Fruit fly (Drosophila melanogaster) ovary, adult (tissue): ENCODE results near the gene GAPsec.

Experiments used
- CG17801 ChIP-seq: fragments of 200-800 bp; optimal IDR thresholded peaks from 2 replicates; lab custom pipeline; 2019; ENCODE audit warnings: missing biosample characterization, mild to moderate bottlenecking, missing genetic modification characterization, moderate library complexity; ENCODE audit not compliant: partially characterized antibody

Gene GAPsec

DNA sequence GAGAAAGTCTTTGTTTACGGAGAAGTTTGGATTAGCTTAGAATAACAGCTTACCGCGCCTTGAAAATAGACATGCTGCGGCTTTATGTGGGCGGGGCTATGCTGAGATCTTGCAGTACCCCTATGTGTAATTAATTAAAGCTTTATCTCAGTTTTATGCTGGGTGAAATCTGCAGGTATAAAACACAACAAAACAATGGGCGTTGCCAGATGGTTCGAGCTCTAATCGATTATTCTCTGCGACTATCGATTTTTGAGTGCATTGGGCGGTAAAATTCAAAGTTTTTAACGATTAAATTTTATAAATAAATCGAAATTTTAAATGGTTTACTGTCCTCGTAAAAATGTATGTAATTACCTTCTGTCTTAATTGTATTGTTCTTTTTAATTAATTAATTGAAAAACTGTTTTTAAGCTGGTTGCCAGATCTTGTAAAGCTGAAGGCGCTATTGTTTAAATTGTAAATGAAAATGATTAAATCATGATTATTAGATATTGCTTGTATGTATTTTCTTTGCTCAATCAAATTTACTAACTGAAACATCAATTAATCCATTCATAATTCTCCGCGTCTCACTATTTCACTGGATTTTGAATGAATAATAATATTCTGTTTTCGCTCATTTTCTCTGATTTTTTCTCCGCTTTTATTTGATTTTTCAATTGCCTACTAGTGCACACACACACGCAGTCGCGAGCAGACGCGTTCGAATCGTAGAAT lies at the start of gene GAPsec, which contains the start of gene Zasp66:
GAPsec (minus strand) TSS at position 200 of the 720 bp plus-strand sequence.
Zasp66 (plus strand) TSS at position 670 of the 720 bp plus-strand sequence.
- TF ChIP-seq CG17801 (GFP tag; lab: Kevin White, UChicago): no peak

- no peak for TF ChIP-seq CG17801 (GFP tag; lab: Kevin White, UChicago)
Observed at dm6 chr3L:8672199-8673059, 48.7 kb upstream of the GAPsec start.

DNA sequence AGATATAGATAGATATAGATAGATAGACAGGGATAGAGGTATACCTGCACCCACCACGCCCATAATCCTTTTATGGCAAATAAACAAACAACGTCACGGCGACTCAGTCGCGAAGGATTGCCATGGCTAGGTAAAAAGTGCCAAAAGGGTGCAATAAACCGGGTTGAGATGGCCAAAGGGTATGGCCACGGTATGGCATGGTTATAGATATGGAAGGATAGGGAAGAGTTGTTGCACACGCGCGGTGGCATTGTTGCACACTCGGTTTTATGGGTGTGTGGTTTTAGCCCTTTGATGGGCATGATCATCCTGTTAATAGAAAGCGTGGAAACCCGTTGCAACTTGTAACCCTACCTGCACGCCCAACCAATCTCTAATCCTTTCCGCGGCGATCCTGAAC lies 47.3 kb upstream of the GAPsec start:
- no peak for TF ChIP-seq CG17801 (GFP tag; lab: Kevin White, UChicago)

- no peak for TF ChIP-seq CG17801 (GFP tag; lab: Kevin White, UChicago)
Observed at dm6 chr3L:8669847-8670622, 46.3 kb upstream of the GAPsec start.

DNA sequence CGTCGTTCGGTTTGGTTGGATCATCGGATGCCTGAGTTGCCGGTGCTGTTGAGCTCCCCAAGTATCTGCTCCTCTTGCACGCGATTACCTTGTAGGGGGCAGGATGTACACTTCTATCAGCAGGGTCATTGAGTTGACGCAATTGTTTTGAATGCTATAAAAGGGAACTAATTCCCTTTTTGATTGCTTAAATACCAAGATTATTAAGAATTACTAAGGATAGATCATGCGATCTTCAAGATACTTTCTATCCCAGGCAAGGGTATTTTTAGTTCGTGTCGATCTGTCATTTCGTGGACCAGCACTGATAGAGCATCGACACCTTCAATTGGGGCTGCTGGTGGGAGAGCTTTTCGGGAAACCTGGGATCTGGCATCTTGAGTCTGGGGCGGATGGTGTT lies 45.4 kb upstream of the GAPsec start:
- TF ChIP-seq CG17801 (GFP tag; lab: Kevin White, UChicago): no peak

dm6 chr3L:8667809-8668593 lies 44.3 kb upstream of the GAPsec start:
- TF ChIP-seq CG17801 (GFP tag; lab: Kevin White, UChicago): no peak

- no peak for TF ChIP-seq CG17801 (GFP tag; lab: Kevin White, UChicago)
Observed at dm6 chr3L:8666098-8666497, 42.4 kb upstream of the GAPsec start.

DNA sequence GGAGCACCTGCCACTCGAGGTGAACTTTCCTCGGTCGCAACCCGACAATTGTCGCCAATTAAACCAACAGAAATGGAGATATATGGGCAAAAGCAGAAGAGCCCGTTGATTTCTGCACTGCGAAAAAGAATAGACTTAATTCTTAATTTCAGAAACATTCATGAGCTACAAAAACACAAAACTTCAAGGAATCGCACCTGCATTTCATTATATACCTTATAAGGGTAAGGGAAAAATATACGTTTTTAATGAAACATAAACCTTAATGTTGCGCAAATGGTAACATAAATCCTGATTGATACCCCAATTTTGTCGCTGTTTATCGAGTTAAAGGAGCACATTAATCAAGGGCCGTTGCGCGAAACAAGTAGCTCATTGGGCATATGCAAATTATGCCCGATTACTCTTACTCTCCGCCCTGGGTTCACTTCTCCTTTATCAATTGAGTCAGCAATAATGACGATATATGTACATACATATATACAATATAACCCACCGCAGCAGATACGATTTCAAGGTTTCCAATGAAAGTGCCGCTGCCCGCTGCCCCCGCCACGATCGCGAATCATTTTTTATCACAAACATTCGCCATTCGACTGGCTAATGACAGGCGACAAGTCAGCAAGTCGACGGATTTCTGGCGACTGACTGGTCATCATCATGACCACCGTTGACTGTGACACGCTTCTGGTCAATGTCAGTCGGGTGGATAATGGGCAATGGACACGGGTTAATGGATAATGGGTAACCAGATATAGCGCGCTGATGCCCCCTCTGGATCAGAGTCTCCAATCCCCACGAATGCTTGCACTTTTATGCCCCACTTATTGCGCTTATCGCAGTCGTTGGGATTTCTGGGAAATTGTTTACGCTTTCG lies 38.3 kb upstream of the GAPsec start:
- TF ChIP-seq CG17801 (GFP tag; lab: Kevin White, UChicago): no peak

dm6 chr3L:8660800-8661199 lies 37.1 kb upstream of the GAPsec start:
- TF ChIP-seq CG17801 (GFP tag; lab: Kevin White, UChicago): no peak

- TF ChIP-seq CG17801 (GFP tag; lab: Kevin White, UChicago): no peak
Observed at dm6 chr3L:8659601-8660000, 35.9 kb upstream of the GAPsec start.

DNA sequence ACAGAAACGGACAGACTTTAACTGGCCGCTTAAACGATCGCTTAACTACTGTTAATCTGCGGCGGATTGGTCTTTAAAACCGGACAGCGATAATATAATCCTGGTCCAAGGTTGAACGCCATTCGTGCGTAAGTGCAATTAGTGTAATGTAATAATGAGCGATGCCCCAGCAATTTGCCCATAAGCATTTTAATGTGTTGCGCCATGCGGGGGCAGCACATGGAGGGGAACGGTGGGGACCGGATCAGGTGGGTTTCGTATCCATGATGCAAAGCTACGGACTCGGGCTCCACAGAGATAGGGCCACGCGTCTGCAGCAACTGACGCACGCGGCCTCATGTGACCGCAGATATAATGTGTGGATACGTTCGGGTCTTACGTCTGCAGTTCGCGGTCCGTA lies 34.1 kb upstream of the GAPsec start:
- TF ChIP-seq CG17801 (GFP tag; lab: Kevin White, UChicago): no peak

- no peak for TF ChIP-seq CG17801 (GFP tag; lab: Kevin White, UChicago)
Observed at dm6 chr3L:8657429-8657754, 33.7 kb upstream of the GAPsec start.

DNA sequence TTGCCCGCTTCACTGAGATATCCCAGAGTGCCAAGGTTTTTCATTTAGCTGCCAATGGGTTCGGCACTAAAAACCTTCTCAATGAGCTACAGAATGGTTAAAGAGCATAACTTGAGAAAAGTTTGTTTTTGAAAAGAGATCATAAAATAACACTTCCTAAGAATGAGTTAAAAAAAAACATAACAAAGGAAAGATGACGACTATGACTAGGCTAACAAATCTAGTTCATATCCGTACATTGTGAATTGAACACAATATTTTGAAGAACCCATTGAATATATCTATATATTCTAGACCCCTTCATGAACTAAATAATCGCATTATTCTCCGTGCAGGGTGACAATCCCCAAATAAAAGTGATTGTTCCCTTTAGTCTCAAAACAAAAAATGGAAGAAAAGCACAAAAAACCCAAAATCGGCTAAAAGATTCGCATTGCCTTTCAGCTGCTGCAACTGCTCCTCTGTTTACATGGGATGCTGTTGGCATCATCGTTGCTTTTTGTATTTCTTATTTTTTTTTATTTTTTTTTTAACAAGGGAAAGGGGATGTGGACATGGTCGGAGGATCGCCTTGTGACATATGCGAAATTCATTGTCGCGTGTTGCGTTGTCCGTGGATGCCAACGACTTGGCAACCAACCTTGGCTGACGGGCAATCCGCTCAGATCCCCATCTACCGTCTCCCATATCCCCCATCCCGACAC lies 33.2 kb upstream of the GAPsec start:
- no peak for TF ChIP-seq CG17801 (GFP tag; lab: Kevin White, UChicago)
